Fruit fly (Drosophila melanogaster) whole organism, embryonic: ENCODE results near the gene brm.
A peak's percentile ranks its signal among the peaks of the same experiment; 100 is the strongest.

ENCODE experiments used
- Ada2b ChIP-seq: fragments of 200-800 bp; sonication (Bioruptor generic); IDR thresholded peaks from 2 replicates; pipeline ENCODE4 v1.3.6; 2022; ENCODE audit warnings: missing biosample characterization, missing genetic modification characterization
- Antp ChIP-seq: fragments of 200-800 bp; sonication (Bioruptor generic); optimal IDR thresholded peaks from 3 replicates; lab custom pipeline; 2016; ENCODE audit warnings: missing biosample characterization, missing genetic modification characterization
- Asciz ChIP-seq: fragments of 200-800 bp; sonication (Bioruptor generic); optimal IDR thresholded peaks from 2 replicates; lab custom pipeline; 2017; ENCODE audit warnings: missing biosample characterization, mild to moderate bottlenecking, missing genetic modification characterization, missing genetic modification reagents
- B-H1 ChIP-seq: fragments of 200-800 bp; sonication (Bioruptor generic); IDR thresholded peaks from 3 replicates; pipeline ENCODE4 v1.3.6; 2022; ENCODE audit warnings: missing biosample characterization, missing genetic modification characterization
- Bgb ChIP-seq: fragments of 200-800 bp; sonication (Bioruptor generic); IDR thresholded peaks from 2 replicates; pipeline ENCODE4 v1.3.6; 2022; ENCODE audit warnings: missing biosample characterization, missing genetic modification characterization; ENCODE audit not compliant: partially characterized antibody
- C15 ChIP-seq: fragments of 200-800 bp; sonication (Bioruptor generic); IDR thresholded peaks from 3 replicates; pipeline ENCODE4 v1.3.6; 2022; ENCODE audit warnings: missing biosample characterization, missing genetic modification characterization
- CG10321 ChIP-seq: fragments of 200-800 bp; sonication (Bioruptor generic); IDR thresholded peaks from 2 replicates; pipeline ENCODE4 v1.3.6; 2022; ENCODE audit warnings: missing biosample characterization, missing genetic modification characterization
- CG10366 ChIP-seq: fragments of 200-800 bp; sonication (Bioruptor generic); IDR thresholded peaks from 2 replicates; pipeline ENCODE4 v1.3.6; 2022; ENCODE audit warnings: missing biosample characterization, missing genetic modification characterization
- CG10431 ChIP-seq: fragments of 200-800 bp; sonication (Bioruptor generic); optimal IDR thresholded peaks from 3 replicates; lab custom pipeline; 2018; ENCODE audit warnings: missing biosample characterization, mild to moderate bottlenecking, missing genetic modification characterization
- CG12104 ChIP-seq: fragments of 200-800 bp; sonication (Bioruptor generic); optimal IDR thresholded peaks from 3 replicates; lab custom pipeline; 2016; ENCODE audit warnings: missing biosample characterization, missing genetic modification characterization
- CG12155 ChIP-seq: fragments of 200-800 bp; sonication (Bioruptor generic); optimal IDR thresholded peaks from 3 replicates; lab custom pipeline; 2016; ENCODE audit warnings: missing biosample characterization, missing genetic modification characterization
- CG12942 ChIP-seq: fragments of 200-800 bp; sonication (Bioruptor generic); optimal IDR thresholded peaks from 3 replicates; lab custom pipeline; 2016; ENCODE audit warnings: missing biosample characterization, missing genetic modification characterization
- CG14965 ChIP-seq: fragments of 200-800 bp; sonication (Bioruptor generic); optimal IDR thresholded peaks from 2 replicates; lab custom pipeline; 2016; ENCODE audit warnings: missing biosample characterization, missing genetic modification characterization, borderline replicate concordance
- CG17612 ChIP-seq: fragments of 200-800 bp; sonication (Bioruptor generic); IDR thresholded peaks from 2 replicates; pipeline ENCODE4 v1.3.6; 2022; ENCODE audit warnings: missing biosample characterization, missing genetic modification characterization
- CG31388 ChIP-seq: fragments of 200-800 bp; sonication (Bioruptor generic); optimal IDR thresholded peaks from 2 replicates; lab custom pipeline; 2016; ENCODE audit warnings: missing biosample characterization, missing genetic modification characterization
- CG33213 ChIP-seq: fragments of 200-800 bp; sonication (Bioruptor generic); optimal IDR thresholded peaks from 3 replicates; lab custom pipeline; 2016; ENCODE audit warnings: missing biosample characterization, missing genetic modification characterization
- CG7745 ChIP-seq: fragments of 200-800 bp; sonication (Bioruptor generic); optimal IDR thresholded peaks from 2 replicates; lab custom pipeline; 2018; ENCODE audit warnings: missing biosample characterization, mild to moderate bottlenecking, missing genetic modification characterization, moderate library complexity
- CG9727 ChIP-seq: fragments of 200-800 bp; sonication (Bioruptor generic); optimal IDR thresholded peaks from 3 replicates; lab custom pipeline; 2017; ENCODE audit warnings: missing biosample characterization, mild to moderate bottlenecking, missing genetic modification characterization
- CTCF ChIP-seq: fragments of 200-800 bp; sonication (Bioruptor generic); optimal IDR thresholded peaks from 2 replicates; lab custom pipeline; 2017; ENCODE audit warnings: missing biosample characterization, mild to moderate bottlenecking, missing genetic modification characterization, moderate library complexity
- Dbx ChIP-seq: fragments of 200-800 bp; sonication (Bioruptor generic); IDR thresholded peaks from 3 replicates; pipeline ENCODE4 v1.3.6; 2022; ENCODE audit warnings: missing biosample characterization, missing genetic modification characterization
- Dek ChIP-seq: fragments of 200-800 bp; sonication (Bioruptor generic); optimal IDR thresholded peaks from 3 replicates; lab custom pipeline; 2019; ENCODE audit warnings: missing biosample characterization, mild to moderate bottlenecking, missing genetic modification characterization, moderate library complexity
- ERR ChIP-seq: fragments of 200-800 bp; sonication (Bioruptor generic); optimal IDR thresholded peaks from 2 replicates; lab custom pipeline; 2016; ENCODE audit warnings: missing biosample characterization, missing genetic modification characterization
- Kr ChIP-seq: fragments of 200-800 bp; sonication (Bioruptor generic); optimal IDR thresholded peaks from 2 replicates; lab custom pipeline; 2017; ENCODE audit warnings: missing biosample characterization, mild to moderate bottlenecking, missing genetic modification characterization
- Lhr ChIP-seq: fragments of 200-800 bp; sonication (Bioruptor generic); optimal IDR thresholded peaks from 3 replicates; lab custom pipeline; 2017; ENCODE audit warnings: mild to moderate bottlenecking, missing biosample characterization, missing genetic modification reagents, missing genetic modification characterization
- Myb ChIP-seq: fragments of 200-800 bp; sonication (Bioruptor generic); optimal IDR thresholded peaks from 2 replicates; lab custom pipeline; 2016; ENCODE audit warnings: missing biosample characterization, missing genetic modification characterization
- Opbp ChIP-seq: fragments of 200-800 bp; sonication (Bioruptor generic); IDR thresholded peaks from 3 replicates; pipeline ENCODE4 v1.3.6; 2022; ENCODE audit warnings: missing biosample characterization, missing genetic modification characterization; ENCODE audit not compliant: partially characterized antibody
- Ptx1 ChIP-seq: fragments of 200-800 bp; sonication (Bioruptor generic); IDR thresholded peaks from 2 replicates; pipeline ENCODE4 v1.3.6; 2022; ENCODE audit warnings: missing biosample characterization, missing genetic modification characterization
- Sox100B ChIP-seq: fragments of 200-800 bp; sonication (Bioruptor generic); optimal IDR thresholded peaks from 3 replicates; lab custom pipeline; 2018; ENCODE audit warnings: missing biosample characterization, mild to moderate bottlenecking, missing genetic modification characterization
- Ssrp ChIP-seq: fragments of 200-800 bp; sonication (Bioruptor generic); optimal IDR thresholded peaks from 2 replicates; lab custom pipeline; 2018; ENCODE audit warnings: missing biosample characterization, mild to moderate bottlenecking, missing genetic modification characterization, moderate library complexity
- Vsx1 ChIP-seq: fragments of 200-800 bp; sonication (Bioruptor generic); optimal IDR thresholded peaks from 2 replicates; lab custom pipeline; 2017; ENCODE audit warnings: missing biosample characterization, mild to moderate bottlenecking, missing genetic modification characterization, missing genetic modification reagents
- bbx ChIP-seq: fragments of 200-800 bp; sonication (Bioruptor generic); IDR thresholded peaks from 2 replicates; pipeline ENCODE4 v1.3.6; 2022; ENCODE audit warnings: missing biosample characterization, missing genetic modification characterization; ENCODE audit not compliant: partially characterized antibody
- bigmax ChIP-seq: fragments of 200-800 bp; sonication (Bioruptor generic); optimal IDR thresholded peaks from 2 replicates; lab custom pipeline; 2018; ENCODE audit warnings: missing biosample characterization, mild to moderate bottlenecking, missing genetic modification characterization
- bowl ChIP-seq: fragments of 200-800 bp; sonication (Bioruptor generic); IDR thresholded peaks from 2 replicates; pipeline ENCODE4 v1.3.6; 2022; ENCODE audit warnings: missing biosample characterization, missing genetic modification characterization
- chm ChIP-seq: fragments of 200-800 bp; sonication (Bioruptor generic); IDR thresholded peaks from 2 replicates; pipeline ENCODE4 v1.3.6; 2022; ENCODE audit warnings: missing biosample characterization, missing genetic modification characterization
- corto ChIP-seq: fragments of 200-800 bp; sonication (Bioruptor generic); optimal IDR thresholded peaks from 2 replicates; lab custom pipeline; 2016; ENCODE audit warnings: missing biosample characterization, mild to moderate bottlenecking, missing genetic modification characterization, moderate library complexity
- ewg ChIP-seq: fragments of 200-800 bp; sonication (Bioruptor generic); optimal IDR thresholded peaks from 3 replicates; lab custom pipeline; 2017; ENCODE audit warnings: mild to moderate bottlenecking, missing biosample characterization, missing genetic modification reagents, missing genetic modification characterization
- eyg ChIP-seq: fragments of 200-800 bp; sonication (Bioruptor generic); optimal IDR thresholded peaks from 3 replicates; lab custom pipeline; 2016; ENCODE audit warnings: missing biosample characterization, missing genetic modification characterization
- fd64A ChIP-seq: fragments of 200-800 bp; sonication (Bioruptor generic); optimal IDR thresholded peaks from 3 replicates; lab custom pipeline; 2018; ENCODE audit warnings: missing biosample characterization, mild to moderate bottlenecking, missing genetic modification characterization
- gce ChIP-seq: fragments of 200-800 bp; sonication (Bioruptor generic); IDR thresholded peaks from 3 replicates; pipeline ENCODE4 v1.3.6; 2022; ENCODE audit warnings: missing biosample characterization, missing genetic modification characterization
- lilli ChIP-seq: fragments of 200-800 bp; sonication (Bioruptor generic); optimal IDR thresholded peaks from 3 replicates; lab custom pipeline; 2016; ENCODE audit warnings: missing biosample characterization, missing genetic modification characterization
- luna ChIP-seq: fragments of 200-800 bp; sonication (Bioruptor generic); optimal IDR thresholded peaks from 2 replicates; lab custom pipeline; 2016; ENCODE audit warnings: missing biosample characterization, missing genetic modification characterization
- mirr ChIP-seq: fragments of 200-800 bp; sonication (Bioruptor generic); optimal IDR thresholded peaks from 3 replicates; lab custom pipeline; 2018; ENCODE audit warnings: missing biosample characterization, mild to moderate bottlenecking, missing genetic modification characterization
- nom ChIP-seq: fragments of 200-800 bp; sonication (Bioruptor generic); optimal IDR thresholded peaks from 2 replicates; lab custom pipeline; 2017; ENCODE audit warnings: missing biosample characterization, missing genetic modification characterization, mild to moderate bottlenecking, moderate library complexity, missing genetic modification reagents
- pita ChIP-seq: fragments of 200-800 bp; sonication (Bioruptor generic); optimal IDR thresholded peaks from 2 replicates; lab custom pipeline; 2017; ENCODE audit warnings: missing biosample characterization, mild to moderate bottlenecking, missing genetic modification characterization
- row ChIP-seq: fragments of 200-800 bp; sonication (Bioruptor generic); IDR thresholded peaks from 3 replicates; pipeline ENCODE4 v1.3.6; 2022; ENCODE audit warnings: missing biosample characterization, missing genetic modification characterization
- sim ChIP-seq: fragments of 200-800 bp; sonication (Bioruptor generic); IDR thresholded peaks from 2 replicates; pipeline ENCODE4 v1.3.6; 2022; ENCODE audit warnings: missing biosample characterization, missing genetic modification characterization
- trh ChIP-seq: fragments of 200-800 bp; sonication (Bioruptor generic); optimal IDR thresholded peaks from 2 replicates; lab custom pipeline; 2016; ENCODE audit warnings: missing biosample characterization, missing genetic modification characterization
- vnd ChIP-seq: fragments of 200-800 bp; sonication (Bioruptor generic); IDR thresholded peaks from 3 replicates; pipeline ENCODE4 v1.3.6; 2022; ENCODE audit warnings: missing biosample characterization, missing genetic modification characterization; ENCODE audit not compliant: partially characterized antibody
- wor ChIP-seq: fragments of 200-800 bp; sonication (Bioruptor generic); IDR thresholded peaks from 2 replicates; pipeline ENCODE4 v1.3.6; 2022; ENCODE audit warnings: missing biosample characterization, missing genetic modification characterization
- yki ChIP-seq: fragments of >200 bp; optimal IDR thresholded peaks from 3 replicates; lab custom pipeline; 2018
- zen ChIP-seq: fragments of 200-800 bp; sonication (Bioruptor generic); optimal IDR thresholded peaks from 3 replicates; lab custom pipeline; 2018; ENCODE audit warnings: missing biosample characterization, mild to moderate bottlenecking, missing genetic modification characterization, moderate library complexity

The brm gene

dm6 chr3L:15982783-15983432 lies at the start of gene brm, which contains the start of gene Arl1:
Gene brm, minus strand, starts transcription at chr3L:15982869.
Gene Arl1, plus strand, starts transcription at chr3L:15983135.
- TF ChIP-seq Dek, result peak; percentile 97
- TF ChIP-seq CG12155 (GFP tag; lab: Kevin White, UChicago), result peak; percentile 97
- TF ChIP-seq CG10431 (GFP tag; lab: Kevin White, UChicago), result peak; percentile 92
- peak; percentile 93 for TF ChIP-seq Lhr
- TF ChIP-seq Sox100B (GFP tag; lab: Kevin White, UChicago), result peak; percentile 95
- TF ChIP-seq CG12942 (GFP tag; lab: Kevin White, UChicago), result peak; percentile 98
- peak; percentile 99 for TF ChIP-seq B-H1 (GFP tag; lab: Robert Waterston, UW)
- TF ChIP-seq CG17612 (GFP tag; lab: Robert Waterston, UW), result peak; percentile 98
- TF ChIP-seq nom (GFP tag; lab: Kevin White, UChicago), result peak; percentile 91
- peak; percentile 99 for TF ChIP-seq CG10366 (GFP tag; lab: Robert Waterston, UW)
- TF ChIP-seq Ada2b (GFP tag; lab: Robert Waterston, UW), result peak; percentile 99
- peak; percentile 97 for TF ChIP-seq mirr (GFP tag; lab: Kevin White, UChicago)
- no peak for TF ChIP-seq yki (lab: Kevin White, UChicago)
- peak; percentile 97 for TF ChIP-seq sim (GFP tag; lab: Robert Waterston, UW)
- TF ChIP-seq lilli (GFP tag; lab: Kevin White, UChicago), result peak; percentile 98
- peak; percentile 62 for TF ChIP-seq CTCF
- peak; percentile 92 for TF ChIP-seq Asciz (GFP tag; lab: Kevin White, UChicago)
- TF ChIP-seq Vsx1, result no peak
- TF ChIP-seq CG9727 (GFP tag; lab: Kevin White, UChicago), result peak; percentile 99
- TF ChIP-seq fd64A (GFP tag; lab: Kevin White, UChicago), result peak; percentile 89
- peak; percentile 49; the same call in 1 of the 3 replicates for TF ChIP-seq vnd (GFP tag; lab: Robert Waterston, UW)
- TF ChIP-seq bigmax (GFP tag; lab: Kevin White, UChicago), result peak; percentile 55
- TF ChIP-seq ERR (GFP tag; lab: Kevin White, UChicago), result peak; percentile 69
- no peak for TF ChIP-seq CG14965 (GFP tag; lab: Kevin White, UChicago)
- TF ChIP-seq Ssrp (tag; lab: Kevin White, UChicago), result peak; percentile 98
- TF ChIP-seq Ptx1 (GFP tag; lab: Robert Waterston, UW), result peak; percentile 100
- TF ChIP-seq Myb (GFP tag; lab: Kevin White, UChicago), result peak; percentile 36
- TF ChIP-seq Kr, result peak; percentile 10
- peak; percentile 95 for TF ChIP-seq CG31388 (GFP tag; lab: Kevin White, UChicago)
- peak; percentile 92 for TF ChIP-seq corto (GFP tag; lab: Kevin White, UChicago)
- TF ChIP-seq wor (GFP tag; lab: Robert Waterston, UW), result peak; percentile 98
- TF ChIP-seq pita (GFP tag; lab: Kevin White, UChicago), result no peak
- TF ChIP-seq row (GFP tag; lab: Robert Waterston, UW), result peak; percentile 100
- TF ChIP-seq chm (GFP tag; lab: Robert Waterston, UW), result peak; percentile 97
- TF ChIP-seq gce (GFP tag; lab: Robert Waterston, UW), result peak; percentile 98
- peak; percentile 30 for TF ChIP-seq Bgb
- no peak for TF ChIP-seq bbx
- peak; percentile 97 for TF ChIP-seq bowl (GFP tag; lab: Robert Waterston, UW)
- peak; percentile 96 for TF ChIP-seq ewg
- peak; percentile 99 for TF ChIP-seq Dbx (GFP tag; lab: Robert Waterston, UW)
- peak; percentile 33 for TF ChIP-seq CG7745 (tag; lab: Kevin White, UChicago)
- peak; percentile 98 for TF ChIP-seq CG12104 (GFP tag; lab: Kevin White, UChicago)
- TF ChIP-seq zen (tag; lab: Kevin White, UChicago), result peak; percentile 98
- TF ChIP-seq C15 (GFP tag; lab: Robert Waterston, UW), result peak; percentile 99
- TF ChIP-seq Opbp, result peak; percentile 59; the same call in 1 of the 3 replicates
- TF ChIP-seq CG33213, result peak; percentile 74
- TF ChIP-seq eyg (GFP tag; lab: Kevin White, UChicago), result peak; percentile 57
- TF ChIP-seq trh, result peak; percentile 94
- peak; percentile 85 for TF ChIP-seq CG10321 (GFP tag; lab: Robert Waterston, UW)
- peak; percentile 78 for TF ChIP-seq Antp (GFP tag; lab: Kevin White, UChicago)
- peak; percentile 75 for TF ChIP-seq luna (GFP tag; lab: Kevin White, UChicago)
